Worm (Caenorhabditis elegans) whole organism, L2 larva: ENCODE data around the gene msp-10.

ENCODE experiments used
- C34F6.9 ChIP-seq: fragments of 150-350 bp; optimal IDR thresholded peaks from 2 replicates; lab custom pipeline; 2014; ENCODE audit warnings: missing biosample characterization, missing genetic modification characterization
- F13H6.1 ChIP-seq: sonication (generic microtip); optimal IDR thresholded peaks from 2 replicates; lab custom pipeline; 2016; ENCODE audit warnings: missing genetic modification characterization, missing compliant biosample characterization
- Y55F3AM.14 ChIP-seq: fragments of 200-800 bp; sonication (Bioruptor generic); optimal IDR thresholded peaks from 2 replicates; lab custom pipeline; 2018; ENCODE audit warnings: mild to moderate bottlenecking, missing genetic modification characterization, missing compliant biosample characterization
- alr-1 ChIP-seq: fragments of 150-350 bp; optimal IDR thresholded peaks from 2 replicates; lab custom pipeline; 2014; ENCODE audit warnings: missing biosample characterization, missing genetic modification characterization
- ama-1 ChIP-seq: fragments of 150-350 bp; optimal IDR thresholded peaks from 2 replicates; lab custom pipeline; 2018; ENCODE audit warnings: inconsistent platforms
- ceh-16 ChIP-seq: fragments of 150-350 bp; optimal IDR thresholded peaks from 2 replicates; lab custom pipeline; 2014; ENCODE audit warnings: missing biosample characterization, missing genetic modification characterization
- ceh-82 ChIP-seq: fragments of 150-350 bp; optimal IDR thresholded peaks from 2 replicates; lab custom pipeline; 2014; ENCODE audit warnings: missing biosample characterization, missing genetic modification characterization
- crh-2 ChIP-seq: sonication (generic microtip); optimal IDR thresholded peaks from 2 replicates; lab custom pipeline; 2017; ENCODE audit warnings: missing biosample characterization, missing genetic modification characterization
- dmd-4 ChIP-seq: sonication (generic microtip); optimal IDR thresholded peaks from 2 replicates; lab custom pipeline; 2017; ENCODE audit warnings: missing biosample characterization, missing genetic modification characterization
- egl-27 ChIP-seq: sonication (generic microtip); optimal IDR thresholded peaks from 3 replicates; lab custom pipeline; 2017; ENCODE audit warnings: missing biosample characterization, missing genetic modification reagents, missing genetic modification characterization
- elt-1 ChIP-seq: fragments of 150-350 bp; optimal IDR thresholded peaks from 2 replicates; lab custom pipeline; 2014; ENCODE audit warnings: missing biosample characterization, missing genetic modification characterization
- elt-3 ChIP-seq: sonication (generic microtip); optimal IDR thresholded peaks from 2 replicates; lab custom pipeline; 2017; ENCODE audit warnings: missing biosample characterization, missing genetic modification characterization
- fos-1 ChIP-seq: fragments of 150-350 bp; optimal IDR thresholded peaks from 2 replicates; lab custom pipeline; 2014; ENCODE audit warnings: missing biosample characterization, missing genetic modification characterization
- gmeb-1 ChIP-seq: fragments of 150-350 bp; optimal IDR thresholded peaks from 2 replicates; lab custom pipeline; 2014; ENCODE audit warnings: missing biosample characterization, missing genetic modification characterization
- lin-11 ChIP-seq: fragments of 150-350 bp; sonication (generic microtip); optimal IDR thresholded peaks from 2 replicates; lab custom pipeline; 2014; ENCODE audit warnings: missing biosample characterization, missing genetic modification characterization, inconsistent platforms, mixed read lengths
- lin-13 ChIP-seq: fragments of 150-350 bp; optimal IDR thresholded peaks from 2 replicates; lab custom pipeline; 2014; ENCODE audit warnings: missing biosample characterization, missing genetic modification reagents, missing genetic modification characterization
- lin-39 ChIP-seq: fragments of 150-350 bp; optimal IDR thresholded peaks from 2 replicates; lab custom pipeline; 2014; ENCODE audit warnings: missing biosample characterization, missing genetic modification reagents, missing genetic modification characterization
- mab-5 ChIP-seq: fragments of 150-350 bp; optimal IDR thresholded peaks from 2 replicates; lab custom pipeline; 2014; ENCODE audit warnings: missing biosample characterization, missing genetic modification characterization
- mbf-1 ChIP-seq: sonication (generic microtip); optimal IDR thresholded peaks from 2 replicates; lab custom pipeline; 2017; ENCODE audit warnings: missing biosample characterization, missing genetic modification characterization
- mdl-1 ChIP-seq, 2 experiments: fragments of 150-350 bp in 1 of 2; sonication (generic microtip) in 1 of 2; optimal IDR thresholded peaks; 2 replicates each; lab custom pipeline; 2017; ENCODE audit warnings: missing biosample characterization in 2 of 2, missing genetic modification characterization in 2 of 2
- nhr-10 ChIP-seq: sonication (generic microtip); optimal IDR thresholded peaks from 2 replicates; lab custom pipeline; 2017; ENCODE audit warnings: missing biosample characterization, missing genetic modification characterization
- nhr-12 ChIP-seq: fragments of 150-350 bp; optimal IDR thresholded peaks from 2 replicates; lab custom pipeline; 2014; ENCODE audit warnings: missing biosample characterization, missing genetic modification characterization
- nhr-129 ChIP-seq: fragments of 150-350 bp; optimal IDR thresholded peaks from 2 replicates; lab custom pipeline; 2014; ENCODE audit warnings: missing biosample characterization, missing genetic modification characterization
- nhr-21 ChIP-seq: fragments of 150-350 bp; optimal IDR thresholded peaks from 2 replicates; lab custom pipeline; 2014; ENCODE audit warnings: missing biosample characterization, missing genetic modification characterization
- nhr-237 ChIP-seq: fragments of 150-350 bp; optimal IDR thresholded peaks from 2 replicates; lab custom pipeline; 2014; ENCODE audit warnings: missing biosample characterization, missing genetic modification characterization
- nhr-25 ChIP-seq: fragments of 150-350 bp; sonication (generic microtip); optimal IDR thresholded peaks from 3 replicates; lab custom pipeline; 2014; ENCODE audit warnings: missing biosample characterization, missing genetic modification characterization
- nhr-6 ChIP-seq: fragments of 150-350 bp; optimal IDR thresholded peaks from 2 replicates; lab custom pipeline; 2014; ENCODE audit warnings: missing biosample characterization, missing genetic modification characterization
- nhr-77 ChIP-seq: fragments of 150-350 bp; optimal IDR thresholded peaks from 2 replicates; lab custom pipeline; 2014; ENCODE audit warnings: missing biosample characterization, missing genetic modification characterization
- peb-1 ChIP-seq: fragments of 150-350 bp; optimal IDR thresholded peaks from 2 replicates; lab custom pipeline; 2014; ENCODE audit warnings: missing biosample characterization, missing genetic modification characterization
- sem-4 ChIP-seq: fragments of 150-350 bp; optimal IDR thresholded peaks from 2 replicates; lab custom pipeline; 2014; ENCODE audit warnings: missing biosample characterization, missing genetic modification reagents, missing genetic modification characterization
- skn-1 ChIP-seq: sonication (generic microtip); optimal IDR thresholded peaks from 2 replicates; lab custom pipeline; 2017; ENCODE audit warnings: missing biosample characterization, missing genetic modification characterization
- sma-3 ChIP-seq: sonication (generic microtip); optimal IDR thresholded peaks from 2 replicates; lab custom pipeline; 2016; ENCODE audit warnings: missing genetic modification reagents, missing genetic modification characterization, missing compliant biosample characterization
- snpc-4 ChIP-seq: fragments of 150-350 bp; optimal IDR thresholded peaks from 2 replicates; lab custom pipeline; 2014; ENCODE audit warnings: missing biosample characterization, missing genetic modification characterization
- unc-39 ChIP-seq: fragments of 150-350 bp; optimal IDR thresholded peaks from 2 replicates; lab custom pipeline; 2014; ENCODE audit warnings: missing biosample characterization, missing genetic modification characterization
- unc-55 ChIP-seq: fragments of 150-350 bp; sonication (generic microtip); optimal IDR thresholded peaks from 3 replicates; lab custom pipeline; 2014; ENCODE audit warnings: missing biosample characterization, missing genetic modification reagents, missing genetic modification characterization
- unc-62 ChIP-seq: fragments of 150-350 bp; optimal IDR thresholded peaks from 2 replicates; lab custom pipeline; 2014; ENCODE audit warnings: missing biosample characterization, missing genetic modification reagents, missing genetic modification characterization
- zag-1 ChIP-seq: fragments of 150-350 bp; optimal IDR thresholded peaks from 2 replicates; lab custom pipeline; 2014; ENCODE audit warnings: missing biosample characterization, missing genetic modification characterization
- ztf-1 ChIP-seq: fragments of 200-800 bp; sonication (Bioruptor generic); conservative IDR thresholded peaks from 2 replicates; pipeline ENCODE4 v1.3.6; 2022; ENCODE audit warnings: missing genetic modification characterization, missing compliant biosample characterization
- ztf-4 ChIP-seq: fragments of 150-350 bp; optimal IDR thresholded peaks from 2 replicates; lab custom pipeline; 2014; ENCODE audit warnings: missing biosample characterization, missing genetic modification characterization

Gene msp-10

ce11 chrIV:9840984-9841590 is 3.6 kb downstream of the msp-10 start, which contains the start of the genes kin-24 and msp-56:
Gene kin-24 (minus strand): TSS chrIV:9841084.
Gene msp-56 (plus strand): TSS chrIV:9841540.
- no peak for TF ChIP-seq skn-1 (tag; lab: Kevin White, UChicago)
- TF ChIP-seq alr-1, result no peak
- no peak for TF ChIP-seq unc-62 (GFP tag; lab: Kevin White, UChicago)
- no peak for TF ChIP-seq mbf-1
- no peak for TF ChIP-seq lin-11 (tag; lab: Kevin White, UChicago)
- no peak for TF ChIP-seq mdl-1 (tag; optimal IDR thresholded peaks at IDR 0.05; lab: Kevin White, UChicago)
- TF ChIP-seq unc-39 (tag; lab: Kevin White, UChicago), result no peak
- TF ChIP-seq nhr-12, result no peak
- TF ChIP-seq mab-5 (tag; lab: Kevin White, UChicago), result no peak
- no peak for TF ChIP-seq C34F6.9
- no peak for TF ChIP-seq ama-1 (lab: Kevin White, UChicago)
- TF ChIP-seq dmd-4 (tag; lab: Kevin White, UChicago), result no peak
- TF ChIP-seq nhr-10 (tag; lab: Kevin White, UChicago), result no peak
- no peak for TF ChIP-seq unc-55
- TF ChIP-seq F13H6.1 (tag; lab: Kevin White, UChicago), result no peak
- no peak for TF ChIP-seq crh-2 (tag; lab: Kevin White, UChicago)
- TF ChIP-seq, all 48 proteins: peak for 0

ce11 chrIV:9842071-9842470 is 4.6 kb downstream of the msp-10 start, which contains the start of gene K07F5.17:
Gene K07F5.17 (plus strand): TSS chrIV:9842371.
- TF ChIP-seq nhr-237 (tag; lab: Kevin White, UChicago) (no peak), nhr-77 (tag; lab: Kevin White, UChicago) (no peak), ztf-1 (GFP tag; lab: Robert Waterston, UW) (no peak), mdl-1 (tag; optimal IDR thresholded peaks at IDR 0.05; lab: Kevin White, UChicago) (no peak), egl-27 (no peak), nhr-129 (tag; lab: Kevin White, UChicago) (no peak), ceh-16 (tag; lab: Kevin White, UChicago) (no peak), lin-13 (no peak), sem-4 (no peak), nhr-25 (no peak), crh-2 (tag; lab: Kevin White, UChicago) (no peak), unc-55 (no peak), zag-1 (tag; lab: Kevin White, UChicago) (no peak), peb-1 (tag; lab: Kevin White, UChicago) (no peak), lin-39 (tag; lab: Kevin White, UChicago) (no peak), ama-1 (lab: Kevin White, UChicago) (no peak), fos-1 (tag; lab: Kevin White, UChicago) (no peak), sma-3 (GFP tag; lab: Kevin White, UChicago) (no peak), elt-1 (no peak)

ce11 chrIV:9843760-9844159 is 6.3 kb downstream of the msp-10 start, which contains the start of gene nspd-2:
Gene nspd-2 (plus strand): TSS chrIV:9844060.
- TF ChIP-seq mdl-1 (tag; optimal IDR thresholded peaks at IDR 0.05; lab: Kevin White, UChicago) (no peak), snpc-4 (tag; lab: Kevin White, UChicago) (no peak), C34F6.9 (no peak), Y55F3AM.14 (GFP tag; lab: Kevin White, UChicago) (no peak), elt-1 (no peak), egl-27 (no peak), sem-4 (no peak), nhr-6 (tag; lab: Kevin White, UChicago) (no peak), alr-1 (no peak), nhr-21 (tag; lab: Kevin White, UChicago) (no peak), gmeb-1 (no peak), ceh-82 (tag; lab: Kevin White, UChicago) (no peak), ztf-4 (no peak), elt-3 (tag; lab: Kevin White, UChicago) (no peak), mab-5 (tag; lab: Kevin White, UChicago) (no peak), nhr-12 (no peak), F13H6.1 (tag; lab: Kevin White, UChicago) (no peak), ama-1 (lab: Kevin White, UChicago) (no peak), nhr-129 (tag; lab: Kevin White, UChicago) (no peak)
